Fruit fly (Drosophila melanogaster) whole organism, embryonic: ENCODE data around the gene CG14613.

Experiments used
- BtbVII ChIP-seq: fragments of 200-800 bp; sonication (Bioruptor generic); optimal IDR thresholded peaks from 3 replicates; lab custom pipeline; 2017; ENCODE audit warnings: missing biosample characterization, mild to moderate bottlenecking, missing genetic modification characterization
- C15 ChIP-seq: fragments of 200-800 bp; sonication (Bioruptor generic); IDR thresholded peaks from 3 replicates; pipeline ENCODE4 v1.3.6; 2022; ENCODE audit warnings: missing biosample characterization, missing genetic modification characterization
- CG10462 ChIP-seq: fragments of 200-800 bp; sonication (Bioruptor generic); optimal IDR thresholded peaks from 2 replicates; lab custom pipeline; 2016; ENCODE audit warnings: missing biosample characterization, missing genetic modification characterization
- CG10543 ChIP-seq: fragments of 200-800 bp; sonication (Bioruptor generic); optimal IDR thresholded peaks from 3 replicates; lab custom pipeline; 2017; ENCODE audit warnings: missing biosample characterization, mild to moderate bottlenecking, missing genetic modification characterization, moderate library complexity
- CG12299 ChIP-seq: fragments of 200-800 bp; sonication (Bioruptor generic); optimal IDR thresholded peaks from 2 replicates; lab custom pipeline; 2018; ENCODE audit warnings: missing biosample characterization, mild to moderate bottlenecking, missing genetic modification characterization
- CG12391 ChIP-seq: fragments of 200-800 bp; sonication (Bioruptor generic); optimal IDR thresholded peaks from 3 replicates; lab custom pipeline; 2018; ENCODE audit warnings: missing biosample characterization, mild to moderate bottlenecking, missing genetic modification characterization, moderate library complexity
- CG14710 ChIP-seq: fragments of 200-800 bp; sonication (Bioruptor generic); optimal IDR thresholded peaks from 3 replicates; lab custom pipeline; 2019; ENCODE audit warnings: missing biosample characterization, mild to moderate bottlenecking, missing genetic modification characterization, moderate library complexity
- CG15073 ChIP-seq: fragments of 200-800 bp; sonication (Bioruptor generic); optimal IDR thresholded peaks from 2 replicates; lab custom pipeline; 2016; ENCODE audit warnings: missing biosample characterization, missing genetic modification characterization
- CG2712 ChIP-seq: fragments of 200-800 bp; optimal IDR thresholded peaks from 3 replicates; lab custom pipeline; 2019; ENCODE audit warnings: missing biosample characterization, mild to moderate bottlenecking, missing genetic modification characterization, moderate library complexity
- CG34224 ChIP-seq: fragments of 200-800 bp; sonication (Bioruptor generic); IDR thresholded peaks from 3 replicates; pipeline ENCODE4 v1.3.6; 2022; ENCODE audit warnings: missing biosample characterization, missing genetic modification characterization; ENCODE audit not compliant: partially characterized antibody
- CG42726 ChIP-seq: fragments of 200-800 bp; sonication (Bioruptor generic); IDR thresholded peaks from 2 replicates; pipeline ENCODE4 v1.3.6; 2022; ENCODE audit warnings: missing biosample characterization, missing genetic modification characterization; ENCODE audit not compliant: partially characterized antibody
- CG4282 ChIP-seq: fragments of 200-800 bp; sonication (Bioruptor generic); optimal IDR thresholded peaks from 2 replicates; lab custom pipeline; 2016; ENCODE audit warnings: missing biosample characterization, missing genetic modification characterization
- CG4360 ChIP-seq: fragments of 200-800 bp; sonication (Bioruptor generic); IDR thresholded peaks from 2 replicates; pipeline ENCODE4 v1.3.6; 2022; ENCODE audit warnings: missing biosample characterization, missing genetic modification characterization
- CG43689 ChIP-seq: fragments of 200-800 bp; sonication (Bioruptor generic); IDR thresholded peaks from 2 replicates; pipeline ENCODE4 v1.3.6; 2022; ENCODE audit warnings: missing biosample characterization, missing genetic modification characterization
- CG7928 ChIP-seq: fragments of 200-800 bp; sonication (Bioruptor generic); optimal IDR thresholded peaks from 2 replicates; lab custom pipeline; 2017; ENCODE audit warnings: missing biosample characterization, mild to moderate bottlenecking, missing genetic modification characterization
- CG9215 ChIP-seq: fragments of 200-800 bp; sonication (Bioruptor generic); IDR thresholded peaks from 2 replicates; pipeline ENCODE4 v1.3.6; 2022; ENCODE audit warnings: missing biosample characterization, missing genetic modification characterization
- CG9727 ChIP-seq: fragments of 200-800 bp; sonication (Bioruptor generic); optimal IDR thresholded peaks from 3 replicates; lab custom pipeline; 2017; ENCODE audit warnings: missing biosample characterization, mild to moderate bottlenecking, missing genetic modification characterization
- CTCF ChIP-seq: fragments of 200-800 bp; sonication (Bioruptor generic); optimal IDR thresholded peaks from 2 replicates; lab custom pipeline; 2017; ENCODE audit warnings: missing biosample characterization, mild to moderate bottlenecking, missing genetic modification characterization, moderate library complexity
- D19B ChIP-seq: fragments of 200-800 bp; sonication (Bioruptor generic); optimal IDR thresholded peaks from 2 replicates; lab custom pipeline; 2017; ENCODE audit warnings: missing biosample characterization, mild to moderate bottlenecking, missing genetic modification characterization
- Dip2 ChIP-seq: fragments of 200-800 bp; sonication (Bioruptor generic); IDR thresholded peaks from 2 replicates; pipeline ENCODE4 v1.3.6; 2022; ENCODE audit warnings: missing biosample characterization, missing genetic modification characterization
- Doc3 ChIP-seq: fragments of 200-800 bp; sonication (Bioruptor generic); IDR thresholded peaks from 3 replicates; pipeline ENCODE4 v1.3.6; 2022; ENCODE audit warnings: missing biosample characterization, missing genetic modification characterization; ENCODE audit not compliant: partially characterized antibody
- Dref ChIP-seq: fragments of 200-800 bp; sonication (Bioruptor generic); IDR thresholded peaks from 2 replicates; pipeline ENCODE4 v1.3.6; 2022; ENCODE audit warnings: missing biosample characterization, missing genetic modification characterization
- HLH4C ChIP-seq: fragments of 200-800 bp; sonication (Bioruptor generic); IDR thresholded peaks from 3 replicates; pipeline ENCODE4 v1.3.6; 2022; ENCODE audit warnings: missing biosample characterization, missing genetic modification characterization; ENCODE audit not compliant: partially characterized antibody
- Hey ChIP-seq: fragments of 200-800 bp; sonication (Bioruptor generic); optimal IDR thresholded peaks from 3 replicates; lab custom pipeline; 2018; ENCODE audit warnings: missing biosample characterization, mild to moderate bottlenecking, missing genetic modification characterization
- Hmx ChIP-seq: fragments of 200-800 bp; sonication (Bioruptor generic); optimal IDR thresholded peaks from 2 replicates; lab custom pipeline; 2016; ENCODE audit warnings: missing biosample characterization, missing genetic modification characterization
- Lhr ChIP-seq: fragments of 200-800 bp; sonication (Bioruptor generic); optimal IDR thresholded peaks from 3 replicates; lab custom pipeline; 2017; ENCODE audit warnings: mild to moderate bottlenecking, missing biosample characterization, missing genetic modification reagents, missing genetic modification characterization
- Med ChIP-seq: fragments of 200-800 bp; sonication (Bioruptor generic); peaks from one replicate; lab custom pipeline; 2016; ENCODE audit warnings: missing biosample characterization, missing genetic modification characterization, mild to moderate bottlenecking, inconsistent platforms, moderate library complexity
- NK7.1 ChIP-seq: fragments of 200-800 bp; sonication (Bioruptor generic); optimal IDR thresholded peaks from 3 replicates; lab custom pipeline; 2016; ENCODE audit warnings: missing biosample characterization, missing genetic modification characterization
- Neu2 ChIP-seq: fragments of 200-800 bp; sonication (Bioruptor generic); optimal IDR thresholded peaks from 3 replicates; lab custom pipeline; 2016; ENCODE audit warnings: missing biosample characterization, missing genetic modification characterization, borderline replicate concordance
- Opbp ChIP-seq: fragments of 200-800 bp; sonication (Bioruptor generic); IDR thresholded peaks from 3 replicates; pipeline ENCODE4 v1.3.6; 2022; ENCODE audit warnings: missing biosample characterization, missing genetic modification characterization; ENCODE audit not compliant: partially characterized antibody
- Sry-δ ChIP-seq: fragments of 200-800 bp; sonication (Bioruptor generic); optimal IDR thresholded peaks from 2 replicates; lab custom pipeline; 2016; ENCODE audit warnings: missing biosample characterization, missing genetic modification characterization
- Trl ChIP-seq, 3 experiments: fragments of >200 bp in 2 of 3; fragments of 200-800 bp in 1 of 3; sonication (Bioruptor generic) in 1 of 3; optimal IDR thresholded peaks; 2 replicates in 1 of 3; 3 replicates in 2 of 3; lab custom pipeline; 2016 to 2017; ENCODE audit warnings: missing biosample characterization in 1 of 3, missing genetic modification characterization in 1 of 3
- Xbp1 ChIP-seq: fragments of 200-800 bp; sonication (Bioruptor generic); optimal IDR thresholded peaks from 3 replicates; lab custom pipeline; 2016; ENCODE audit warnings: missing biosample characterization, mild to moderate bottlenecking, missing genetic modification characterization
- amos ChIP-seq: fragments of 200-800 bp; sonication (Bioruptor generic); IDR thresholded peaks from 2 replicates; pipeline ENCODE4 v1.3.6; 2022; ENCODE audit warnings: missing biosample characterization, missing genetic modification characterization; ENCODE audit not compliant: partially characterized antibody
- bsh ChIP-seq, 2 experiments: fragments of 200-800 bp; sonication (Bioruptor generic); optimal IDR thresholded peaks; 2 replicates each; lab custom pipeline; 2017 to 2018; ENCODE audit warnings: mild to moderate bottlenecking in 2 of 2, missing biosample characterization in 2 of 2, missing genetic modification characterization in 2 of 2, moderate library complexity in 1 of 2
- dati ChIP-seq: fragments of 200-800 bp; sonication (Bioruptor generic); IDR thresholded peaks from 2 replicates; pipeline ENCODE4 v1.3.6; 2022; ENCODE audit warnings: missing biosample characterization, missing genetic modification characterization
- dysf ChIP-seq: fragments of 200-800 bp; sonication (Bioruptor generic); IDR thresholded peaks from 3 replicates; pipeline ENCODE4 v1.3.6; 2022; ENCODE audit warnings: missing biosample characterization, missing genetic modification characterization
- ems ChIP-seq: fragments of 200-800 bp; sonication (Bioruptor generic); optimal IDR thresholded peaks from 3 replicates; lab custom pipeline; 2016; ENCODE audit warnings: missing biosample characterization, missing genetic modification characterization
- jing ChIP-seq: fragments of 200-800 bp; sonication (Bioruptor generic); optimal IDR thresholded peaks from 2 replicates; lab custom pipeline; 2018; ENCODE audit warnings: missing biosample characterization, mild to moderate bottlenecking, missing genetic modification characterization
- kay ChIP-seq: fragments of 200-800 bp; sonication (Bioruptor generic); optimal IDR thresholded peaks from 2 replicates; lab custom pipeline; 2016; ENCODE audit warnings: missing biosample characterization, missing genetic modification characterization
- ranshi ChIP-seq: fragments of 200-800 bp; sonication (Bioruptor generic); IDR thresholded peaks from 2 replicates; pipeline ENCODE4 v1.3.6; 2022; ENCODE audit warnings: missing biosample characterization, missing genetic modification characterization
- row ChIP-seq: fragments of 200-800 bp; sonication (Bioruptor generic); IDR thresholded peaks from 3 replicates; pipeline ENCODE4 v1.3.6; 2022; ENCODE audit warnings: missing biosample characterization, missing genetic modification characterization
- scrt ChIP-seq: fragments of 200-800 bp; sonication (Bioruptor generic); optimal IDR thresholded peaks from 2 replicates; lab custom pipeline; 2018; ENCODE audit warnings: missing biosample characterization, mild to moderate bottlenecking, missing genetic modification characterization, moderate library complexity
- tin ChIP-seq: fragments of 200-800 bp; sonication (Bioruptor generic); optimal IDR thresholded peaks from 3 replicates; lab custom pipeline; 2016; ENCODE audit warnings: missing biosample characterization, missing genetic modification characterization
- wdn ChIP-seq: fragments of 200-800 bp; sonication (Bioruptor generic); IDR thresholded peaks from 2 replicates; pipeline ENCODE4 v1.3.6; 2022; ENCODE audit warnings: missing biosample characterization, missing genetic modification characterization
- z ChIP-seq: fragments of 200-800 bp; sonication (Bioruptor generic); IDR thresholded peaks from 3 replicates; pipeline ENCODE4 v1.3.6; 2022; ENCODE audit warnings: missing biosample characterization, missing genetic modification characterization
- zen ChIP-seq: fragments of 200-800 bp; sonication (Bioruptor generic); optimal IDR thresholded peaks from 3 replicates; lab custom pipeline; 2018; ENCODE audit warnings: missing biosample characterization, mild to moderate bottlenecking, missing genetic modification characterization, moderate library complexity

CG14613 gene

dm6 chrX:22443954-22444910 lies 27.6 kb downstream of the CG14613 start, which contains the start of gene CG14621 (continued):
- no peak for TF ChIP-seq CG43689
- no peak for TF ChIP-seq kay (GFP tag; lab: Kevin White, UChicago)
- TF ChIP-seq CG7928 (GFP tag; lab: Kevin White, UChicago) = no peak
- TF ChIP-seq amos = peak; percentile 20; the same call in 1 of the 2 replicates
- TF ChIP-seq CG14710 (tag; lab: Kevin White, UChicago) = peak; percentile 24
- TF ChIP-seq Hmx (GFP tag; lab: Kevin White, UChicago) = no peak
- TF ChIP-seq CTCF (GFP tag; lab: Kevin White, UChicago) = no peak
- 0 out of 3 replicates have a peak, but pooled peaks have one; percentile 33 for TF ChIP-seq HLH4C (GFP tag; lab: Robert Waterston, UW)
- TF ChIP-seq CG10543 (GFP tag; lab: Kevin White, UChicago) = peak; percentile 2
- TF ChIP-seq Dref (GFP tag; lab: Robert Waterston, UW) = peak; percentile 33
- TF ChIP-seq Trl (optimal IDR thresholded peaks at IDR 0.05; lab: Kevin White, UChicago) = no peak
- TF ChIP-seq Trl (GFP tag; optimal IDR thresholded peaks at IDR 0.05; lab: Kevin White, UChicago) = no peak
- TF ChIP-seq z = no peak
- TF ChIP-seq, all 482 proteins: peak for 53

dm6 chrX:22443518-22443917 lies 28.3 kb downstream of the CG14613 start:
- TF ChIP-seq zen (peak; percentile 6), C15 (GFP tag; lab: Robert Waterston, UW) (no peak), wdn (GFP tag; lab: Robert Waterston, UW) (no peak), Hey (tag; lab: Kevin White, UChicago) (no peak), jing (GFP tag; lab: Kevin White, UChicago) (no peak), CG42726 (GFP tag; lab: Robert Waterston, UW) (no peak), Xbp1 (no peak), scrt (GFP tag; lab: Kevin White, UChicago) (no peak), CG12391 (tag; lab: Kevin White, UChicago) (peak; percentile 33), CG9215 (GFP tag; lab: Robert Waterston, UW) (no peak), Lhr (GFP tag; lab: Kevin White, UChicago) (no peak), CG9727 (GFP tag; lab: Kevin White, UChicago) (no peak), NK7.1 (GFP tag; lab: Kevin White, UChicago) (no peak), ems (GFP tag; lab: Kevin White, UChicago) (no peak), amos (peak; percentile 30; the same call in 1 of the 2 replicates), CG4360 (no peak), Sry-δ (peak; percentile 66), CG4282 (GFP tag; lab: Kevin White, UChicago) (no peak), dati (GFP tag; lab: Robert Waterston, UW) (no peak), Med (peak; percentile 28), BtbVII (no peak), CG34224 (GFP tag; lab: Robert Waterston, UW) (0 out of 3 replicates have a peak, but pooled peaks have one; percentile 25), row (GFP tag; lab: Robert Waterston, UW) (peak; percentile 38), Opbp (GFP tag; lab: Robert Waterston, UW) (peak; percentile 41; the same call in 2 of the 3 replicates), CG10462 (GFP tag; lab: Kevin White, UChicago) (no peak), D19B (GFP tag; lab: Kevin White, UChicago) (no peak), CG2712 (peak; percentile 28), CG15073 (GFP tag; lab: Kevin White, UChicago) (no peak), ranshi (no peak), bsh (GFP tag; optimal IDR thresholded peaks at IDR 0.05; lab: Kevin White, UChicago) (no peak), CG12299 (tag; lab: Kevin White, UChicago) (no peak), Dip2 (GFP tag; lab: Robert Waterston, UW) (no peak), dysf (GFP tag; lab: Robert Waterston, UW) (no peak), tin (GFP tag; lab: Kevin White, UChicago) (no peak), Neu2 (GFP tag; lab: Kevin White, UChicago) (no peak), Doc3 (no peak)
